Worm (Caenorhabditis elegans): ENCODE measurements around the gene Y39F10C.3.

DNA sequence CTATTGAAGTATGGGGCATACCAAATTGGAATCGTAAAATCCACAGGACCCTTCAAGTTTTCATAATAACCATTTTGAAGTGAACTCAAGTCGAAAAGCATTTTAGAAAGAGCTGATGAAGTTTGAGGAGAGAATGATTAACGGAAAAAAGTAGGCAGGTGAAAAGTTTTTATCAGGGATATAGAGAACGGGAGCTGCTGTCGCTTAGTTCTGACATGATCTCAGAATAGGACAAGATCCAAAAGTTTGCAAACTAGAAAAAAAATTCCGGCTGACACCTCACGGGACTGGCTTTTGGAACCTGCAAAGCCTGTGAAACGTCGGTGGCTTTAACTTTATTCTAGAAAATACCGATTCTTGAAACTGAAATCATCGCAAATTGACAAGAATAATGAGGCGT, 3.2 kb upstream of the Y39F10C.3 start, which contains the start of gene sri-46:
- TF ChIP-seq tab-1 (GFP tag; IDR thresholded peaks at IDR 0.05) (no peak), ref-1 (GFP tag; conservative IDR thresholded peaks at IDR 0.05) (no peak), ztf-23 (GFP tag; IDR thresholded peaks at IDR 0.05) (no peak), flt-1 (GFP tag; IDR thresholded peaks at IDR 0.05) (no peak), med-1 (GFP tag; optimal IDR thresholded peaks at IDR 0.05; ENCODE audit: insufficient read depth) (no peak), T22C8.4 (GFP tag; IDR thresholded peaks at IDR 0.05) (no peak), klf-2 (GFP tag; conservative IDR thresholded peaks at IDR 0.05) (no peak)
